Fruit fly (Drosophila melanogaster) whole organism, prepupa: ENCODE measurements around the gene Fie.

Source experiments
- Blimp-1 ChIP-seq: fragments of 200-800 bp; sonication (Bioruptor generic); optimal IDR thresholded peaks from 3 replicates; lab custom pipeline; 2017; ENCODE audit warnings: missing biosample characterization, missing genetic modification characterization, mild to moderate bottlenecking, moderate library complexity, missing genetic modification reagents
- CG10631 ChIP-seq: fragments of 200-800 bp; sonication (Bioruptor generic); optimal IDR thresholded peaks from 2 replicates; lab custom pipeline; 2016; ENCODE audit warnings: missing biosample characterization, missing genetic modification characterization
- CG10669 ChIP-seq: fragments of 200-800 bp; sonication (Bioruptor generic); optimal IDR thresholded peaks from 3 replicates; lab custom pipeline; 2018; ENCODE audit warnings: missing biosample characterization, mild to moderate bottlenecking, missing genetic modification characterization, moderate library complexity
- CG11762 ChIP-seq: fragments of 200-800 bp; sonication (Bioruptor generic); optimal IDR thresholded peaks from 3 replicates; lab custom pipeline; 2016; ENCODE audit warnings: missing biosample characterization, missing genetic modification characterization; ENCODE audit not compliant: insufficient read depth
- CG11902 ChIP-seq: fragments of 200-800 bp; sonication (Bioruptor generic); optimal IDR thresholded peaks from 3 replicates; lab custom pipeline; 2016; ENCODE audit warnings: missing biosample characterization, missing genetic modification characterization
- CG15336 ChIP-seq: fragments of 200-800 bp; sonication (Bioruptor generic); IDR thresholded peaks from 2 replicates; pipeline ENCODE4 v1.3.6; 2022; ENCODE audit warnings: missing biosample characterization, missing genetic modification characterization
- CG1621 ChIP-seq: fragments of 200-800 bp; sonication (Bioruptor generic); optimal IDR thresholded peaks from 3 replicates; lab custom pipeline; 2018; ENCODE audit warnings: missing biosample characterization, mild to moderate bottlenecking, missing genetic modification characterization
- CG3032 ChIP-seq: fragments of 200-800 bp; optimal IDR thresholded peaks from 2 replicates; lab custom pipeline; 2019; ENCODE audit warnings: missing biosample characterization, mild to moderate bottlenecking, missing genetic modification characterization, moderate library complexity
- CG31627 ChIP-seq: fragments of 200-800 bp; sonication (Bioruptor generic); optimal IDR thresholded peaks from 3 replicates; lab custom pipeline; 2016; ENCODE audit warnings: missing biosample characterization, missing genetic modification characterization
- CG32006 ChIP-seq: fragments of 200-800 bp; sonication (Bioruptor generic); optimal IDR thresholded peaks from 3 replicates; lab custom pipeline; 2017; ENCODE audit warnings: missing biosample characterization, mild to moderate bottlenecking, missing genetic modification characterization
- CG34406 ChIP-seq: fragments of 200-800 bp; sonication (Bioruptor generic); optimal IDR thresholded peaks from 3 replicates; lab custom pipeline; 2016; ENCODE audit warnings: missing biosample characterization, missing genetic modification characterization
- CG3919 ChIP-seq: fragments of 200-800 bp; sonication (Bioruptor generic); optimal IDR thresholded peaks from 3 replicates; lab custom pipeline; 2016; ENCODE audit warnings: missing biosample characterization, missing genetic modification characterization
- CG4318 ChIP-seq: fragments of 200-800 bp; sonication (Bioruptor generic); optimal IDR thresholded peaks from 3 replicates; lab custom pipeline; 2017; ENCODE audit warnings: missing biosample characterization, mild to moderate bottlenecking, missing genetic modification characterization
- CG6163 ChIP-seq: fragments of 200-800 bp; sonication (Bioruptor generic); IDR thresholded peaks from 3 replicates; pipeline ENCODE4 v1.3.6; 2022; ENCODE audit warnings: missing biosample characterization, missing genetic modification characterization
- CG6276 ChIP-seq: fragments of 200-800 bp; sonication (Bioruptor generic); optimal IDR thresholded peaks from 2 replicates; lab custom pipeline; 2017; ENCODE audit warnings: missing biosample characterization, mild to moderate bottlenecking, missing genetic modification characterization
- CG6792 ChIP-seq: fragments of 200-800 bp; sonication (Bioruptor generic); optimal IDR thresholded peaks from 3 replicates; lab custom pipeline; 2016; ENCODE audit warnings: missing biosample characterization, missing genetic modification characterization
- CG6808 ChIP-seq: fragments of 200-800 bp; sonication (Bioruptor generic); optimal IDR thresholded peaks from 3 replicates; lab custom pipeline; 2017; ENCODE audit warnings: missing biosample characterization, missing genetic modification characterization, mild to moderate bottlenecking, moderate library complexity, missing genetic modification reagents
- CG6854 ChIP-seq: fragments of 200-800 bp; sonication (Bioruptor generic); optimal IDR thresholded peaks from 2 replicates; lab custom pipeline; 2017; ENCODE audit warnings: missing biosample characterization, mild to moderate bottlenecking, missing genetic modification characterization
- CG7368 ChIP-seq: fragments of 200-800 bp; sonication (Bioruptor generic); optimal IDR thresholded peaks from 3 replicates; lab custom pipeline; 2016; ENCODE audit warnings: missing biosample characterization, missing genetic modification characterization
- CG8319 ChIP-seq: fragments of 200-800 bp; sonication (Bioruptor generic); optimal IDR thresholded peaks from 3 replicates; lab custom pipeline; 2016; ENCODE audit warnings: missing biosample characterization, missing genetic modification characterization
- CG8632 ChIP-seq: fragments of 200-800 bp; sonication (Bioruptor generic); optimal IDR thresholded peaks from 3 replicates; lab custom pipeline; 2016; ENCODE audit warnings: missing biosample characterization, missing genetic modification characterization
- CG9139 ChIP-seq: fragments of 200-800 bp; sonication (Bioruptor generic); optimal IDR thresholded peaks from 3 replicates; lab custom pipeline; 2017; ENCODE audit warnings: missing biosample characterization, mild to moderate bottlenecking, missing genetic modification characterization
- Eip78C ChIP-seq: fragments of 200-800 bp; sonication (Bioruptor generic); peaks from one replicate; lab custom pipeline; 2016; ENCODE audit warnings: missing biosample characterization, missing genetic modification characterization
- Eip93F ChIP-seq: fragments of 200-800 bp; sonication (Bioruptor generic); optimal IDR thresholded peaks from 2 replicates; lab custom pipeline; 2016; ENCODE audit warnings: missing biosample characterization, mild to moderate bottlenecking, missing genetic modification characterization
- Ets21C ChIP-seq: fragments of 200-800 bp; sonication (Bioruptor generic); optimal IDR thresholded peaks from 3 replicates; lab custom pipeline; 2016; ENCODE audit warnings: missing biosample characterization, missing genetic modification characterization
- Ets96B ChIP-seq: fragments of 200-800 bp; optimal IDR thresholded peaks from 2 replicates; lab custom pipeline; 2019; ENCODE audit warnings: missing biosample characterization, mild to moderate bottlenecking, missing genetic modification characterization, moderate library complexity
- Gug ChIP-seq: fragments of 200-800 bp; sonication (Bioruptor generic); IDR thresholded peaks from 2 replicates; pipeline ENCODE4 v1.3.6; 2022; ENCODE audit warnings: missing biosample characterization, missing genetic modification characterization
- Hr39 ChIP-seq: fragments of 200-800 bp; sonication (Bioruptor generic); optimal IDR thresholded peaks from 2 replicates; lab custom pipeline; 2016; ENCODE audit warnings: missing biosample characterization, missing genetic modification characterization
- Lpt ChIP-seq: fragments of 200-800 bp; sonication (Bioruptor generic); optimal IDR thresholded peaks from 3 replicates; lab custom pipeline; 2016; ENCODE audit warnings: missing biosample characterization, missing genetic modification characterization
- Met ChIP-seq: fragments of 200-800 bp; sonication (Bioruptor generic); optimal IDR thresholded peaks from 3 replicates; lab custom pipeline; 2016; ENCODE audit warnings: missing biosample characterization, missing genetic modification characterization
- OdsH ChIP-seq: fragments of 200-800 bp; sonication (Bioruptor generic); optimal IDR thresholded peaks from 3 replicates; lab custom pipeline; 2016; ENCODE audit warnings: missing biosample characterization, missing genetic modification characterization
- Smox ChIP-seq: fragments of 200-800 bp; sonication (Bioruptor generic); optimal IDR thresholded peaks from 3 replicates; lab custom pipeline; 2016; ENCODE audit warnings: missing biosample characterization, missing genetic modification characterization
- Sox102F ChIP-seq: fragments of 200-800 bp; sonication (Bioruptor generic); optimal IDR thresholded peaks from 2 replicates; lab custom pipeline; 2016; ENCODE audit warnings: missing biosample characterization, mild to moderate bottlenecking, missing genetic modification characterization
- Sox14 ChIP-seq: fragments of 200-800 bp; sonication (Bioruptor generic); optimal IDR thresholded peaks from 3 replicates; lab custom pipeline; 2016; ENCODE audit warnings: missing biosample characterization, missing genetic modification characterization
- Sox15 ChIP-seq: fragments of 200-800 bp; sonication (Bioruptor generic); optimal IDR thresholded peaks from 3 replicates; lab custom pipeline; 2016; ENCODE audit warnings: missing biosample characterization, missing genetic modification characterization
- acj6 ChIP-seq: fragments of 200-800 bp; sonication (Bioruptor generic); optimal IDR thresholded peaks from 3 replicates; lab custom pipeline; 2016; ENCODE audit warnings: missing biosample characterization, missing genetic modification characterization
- cyc ChIP-seq: fragments of 200-800 bp; sonication (Bioruptor generic); optimal IDR thresholded peaks from 3 replicates; lab custom pipeline; 2016; ENCODE audit warnings: missing biosample characterization, missing genetic modification characterization
- dsx ChIP-seq: fragments of 200-800 bp; optimal IDR thresholded peaks from 3 replicates; lab custom pipeline; 2019; ENCODE audit warnings: missing biosample characterization, mild to moderate bottlenecking, missing genetic modification characterization, moderate library complexity; ENCODE audit not compliant: poor library complexity, severe bottlenecking
- eg ChIP-seq: fragments of 200-800 bp; sonication (Bioruptor generic); IDR thresholded peaks from 3 replicates; pipeline ENCODE4 v1.3.6; 2022; ENCODE audit warnings: missing biosample characterization, missing genetic modification characterization
- esn ChIP-seq: fragments of 200-800 bp; sonication (Bioruptor generic); optimal IDR thresholded peaks from 2 replicates; lab custom pipeline; 2016; ENCODE audit warnings: missing biosample characterization, mild to moderate bottlenecking, missing genetic modification characterization, moderate library complexity
- fd59A ChIP-seq: fragments of 200-800 bp; sonication (Bioruptor generic); optimal IDR thresholded peaks from 2 replicates; lab custom pipeline; 2017; ENCODE audit warnings: missing biosample characterization, mild to moderate bottlenecking, missing genetic modification characterization, missing genetic modification reagents
- fkh ChIP-seq: fragments of 200-800 bp; sonication (Bioruptor generic); optimal IDR thresholded peaks from 3 replicates; lab custom pipeline; 2017; ENCODE audit warnings: missing biosample characterization, mild to moderate bottlenecking, missing genetic modification characterization, moderate library complexity
- net ChIP-seq: fragments of 200-800 bp; sonication (Bioruptor generic); optimal IDR thresholded peaks from 3 replicates; lab custom pipeline; 2016; ENCODE audit warnings: missing biosample characterization, missing genetic modification characterization
- pdm3 ChIP-seq: fragments of 200-800 bp; sonication (Bioruptor generic); optimal IDR thresholded peaks from 3 replicates; lab custom pipeline; 2016; ENCODE audit warnings: missing biosample characterization, missing genetic modification characterization
- salr ChIP-seq, 2 experiments: fragments of 200-800 bp; sonication (Bioruptor generic); optimal IDR thresholded peaks; 3 replicates each; lab custom pipeline; 2016 to 2018; ENCODE audit warnings: missing biosample characterization in 2 of 2, missing genetic modification characterization in 2 of 2, mild to moderate bottlenecking in 1 of 2
- spab ChIP-seq: fragments of 200-800 bp; sonication (Bioruptor generic); optimal IDR thresholded peaks from 2 replicates; lab custom pipeline; 2017; ENCODE audit warnings: missing biosample characterization, mild to moderate bottlenecking, missing genetic modification characterization, missing genetic modification reagents
- topi ChIP-seq: fragments of 200-800 bp; sonication (Bioruptor generic); optimal IDR thresholded peaks from 3 replicates; lab custom pipeline; 2016; ENCODE audit warnings: missing biosample characterization, missing genetic modification characterization
- vri ChIP-seq: fragments of 200-800 bp; sonication (Bioruptor generic); optimal IDR thresholded peaks from 3 replicates; lab custom pipeline; 2016; ENCODE audit warnings: missing biosample characterization, mild to moderate bottlenecking, missing genetic modification characterization

The Fie gene

dm6 chr3L:3851048-3851447 is 41.3 kb upstream of the Fie start:
- TF ChIP-seq eg (GFP tag; lab: Robert Waterston, UW) (no peak), Smox (GFP tag; lab: Kevin White, UChicago) (no peak), Ets96B (tag; lab: Kevin White, UChicago) (no peak), vri (no peak), acj6 (GFP tag; lab: Kevin White, UChicago) (no peak), CG34406 (GFP tag; lab: Kevin White, UChicago) (no peak), Sox15 (no peak), fkh (GFP tag; lab: Kevin White, UChicago) (no peak), CG6808 (GFP tag; lab: Kevin White, UChicago) (no peak), CG11902 (GFP tag; lab: Kevin White, UChicago) (no peak), CG11762 (GFP tag; lab: Kevin White, UChicago) (no peak), CG3919 (GFP tag; lab: Kevin White, UChicago) (no peak), Eip93F (no peak), Sox14 (GFP tag; lab: Kevin White, UChicago) (no peak), dsx (GFP tag; lab: Kevin White, UChicago) (no peak), cyc (GFP tag; lab: Kevin White, UChicago) (no peak), CG10631 (GFP tag; lab: Kevin White, UChicago) (no peak), fd59A (no peak)
- TF ChIP-seq, all 60 proteins: peak for 0

dm6 chr3L:3851847-3852246 is 40.5 kb upstream of the Fie start:
- TF ChIP-seq CG4318 (GFP tag; lab: Kevin White, UChicago) (no peak), Hr39 (GFP tag; lab: Kevin White, UChicago) (peak; percentile 50), CG32006 (GFP tag; lab: Kevin White, UChicago) (peak; percentile 32), Smox (GFP tag; lab: Kevin White, UChicago) (peak; percentile 1), CG11902 (GFP tag; lab: Kevin White, UChicago) (peak; percentile 40), CG10669 (GFP tag; lab: Kevin White, UChicago) (peak; percentile 55), CG11762 (GFP tag; lab: Kevin White, UChicago) (no peak), Ets96B (tag; lab: Kevin White, UChicago) (peak; percentile 58), Sox15 (peak; percentile 29), CG6276 (no peak), Gug (GFP tag; lab: Robert Waterston, UW) (no peak), CG6854 (GFP tag; lab: Kevin White, UChicago) (no peak), CG3032 (peak; percentile 56), Sox102F (GFP tag; lab: Kevin White, UChicago) (peak; percentile 45), salr (GFP tag; optimal IDR thresholded peaks at IDR 0.05; lab: Kevin White, UChicago) (peak in 1 of 2 experiments; percentile 44), Met (GFP tag; lab: Kevin White, UChicago) (peak; percentile 16), topi (GFP tag; lab: Kevin White, UChicago) (peak; percentile 50), CG15336 (GFP tag; lab: Robert Waterston, UW) (no peak), CG9139 (GFP tag; lab: Kevin White, UChicago) (no peak), CG6163 (GFP tag; lab: Robert Waterston, UW) (peak; percentile 59; the same call in 2 of the 3 replicates), Ets21C (GFP tag; lab: Kevin White, UChicago) (peak; percentile 22), Blimp-1 (GFP tag; lab: Kevin White, UChicago) (no peak), dsx (GFP tag; lab: Kevin White, UChicago) (peak; percentile 43), Eip78C (peak; percentile 81), CG6792 (GFP tag; lab: Kevin White, UChicago) (peak; percentile 47), CG8319 (GFP tag; lab: Kevin White, UChicago) (peak; percentile 39), CG7368 (GFP tag; lab: Kevin White, UChicago) (no peak), spab (GFP tag; lab: Kevin White, UChicago) (peak; percentile 45), CG8632 (GFP tag; lab: Kevin White, UChicago) (peak; percentile 17), CG10631 (GFP tag; lab: Kevin White, UChicago) (peak; percentile 44), cyc (GFP tag; lab: Kevin White, UChicago) (peak; percentile 44), OdsH (GFP tag; lab: Kevin White, UChicago) (peak; percentile 48), pdm3 (peak; percentile 44), CG3919 (GFP tag; lab: Kevin White, UChicago) (peak; percentile 52), Sox14 (GFP tag; lab: Kevin White, UChicago) (peak; percentile 21), Lpt (GFP tag; lab: Kevin White, UChicago) (no peak), vri (no peak), CG1621 (tag; lab: Kevin White, UChicago) (peak; percentile 49), fkh (GFP tag; lab: Kevin White, UChicago) (no peak), CG31627 (GFP tag; lab: Kevin White, UChicago) (peak; percentile 35), net (no peak), esn (GFP tag; lab: Kevin White, UChicago) (peak; percentile 38)
